Fruit fly (Drosophila melanogaster) whole organism, pupa: ENCODE measurements around the gene CG10973.

Experiments
- CG10348 ChIP-seq: fragments of 200-800 bp; sonication (Bioruptor generic); IDR thresholded peaks from 2 replicates; pipeline ENCODE4 v1.3.6; 2022; ENCODE audit warnings: missing biosample characterization, missing genetic modification characterization
- CG12605 ChIP-seq: fragments of 200-800 bp; sonication (Bioruptor generic); IDR thresholded peaks from 2 replicates; pipeline ENCODE4 v1.3.6; 2022; ENCODE audit warnings: missing biosample characterization, missing genetic modification characterization
- CG14655 ChIP-seq: fragments of 200-800 bp; sonication (Bioruptor generic); optimal IDR thresholded peaks from 3 replicates; lab custom pipeline; 2017; ENCODE audit warnings: mild to moderate bottlenecking, missing biosample characterization, missing genetic modification reagents, missing genetic modification characterization
- CG15710 ChIP-seq: fragments of 200-800 bp; sonication (Bioruptor generic); optimal IDR thresholded peaks from 2 replicates; lab custom pipeline; 2018; ENCODE audit warnings: missing biosample characterization, mild to moderate bottlenecking, missing genetic modification characterization, moderate library complexity
- CG34367 ChIP-seq: fragments of 200-800 bp; sonication (Bioruptor generic); optimal IDR thresholded peaks from 2 replicates; lab custom pipeline; 2018; ENCODE audit warnings: missing biosample characterization, mild to moderate bottlenecking, missing genetic modification characterization
- CG4496 ChIP-seq: fragments of 200-800 bp; sonication (Bioruptor generic); IDR thresholded peaks from 3 replicates; pipeline ENCODE4 v1.3.6; 2022; ENCODE audit warnings: missing biosample characterization, missing genetic modification characterization
- CG8159 ChIP-seq: fragments of 200-800 bp; sonication (Bioruptor generic); optimal IDR thresholded peaks from 3 replicates; lab custom pipeline; 2018; ENCODE audit warnings: missing biosample characterization, mild to moderate bottlenecking, missing genetic modification characterization, moderate library complexity
- CG9948 ChIP-seq: fragments of 200-800 bp; sonication (Bioruptor generic); optimal IDR thresholded peaks from 2 replicates; lab custom pipeline; 2018; ENCODE audit warnings: missing biosample characterization, mild to moderate bottlenecking, missing genetic modification characterization, moderate library complexity
- D1 ChIP-seq: fragments of 200-800 bp; sonication (Bioruptor generic); optimal IDR thresholded peaks from 2 replicates; lab custom pipeline; 2018; ENCODE audit warnings: missing biosample characterization, mild to moderate bottlenecking, missing genetic modification characterization, moderate library complexity
- EcR ChIP-seq: fragments of 200-800 bp; sonication (Bioruptor generic); optimal IDR thresholded peaks from 3 replicates; lab custom pipeline; 2019; ENCODE audit warnings: missing biosample characterization, missing genetic modification characterization, mild to moderate bottlenecking, moderate library complexity, missing genetic modification reagents
- Pif1A ChIP-seq: fragments of 200-800 bp; sonication (Bioruptor generic); optimal IDR thresholded peaks from 3 replicates; lab custom pipeline; 2016; ENCODE audit warnings: missing biosample characterization, missing genetic modification characterization
- Snoo ChIP-seq: fragments of 200-800 bp; sonication (Bioruptor generic); optimal IDR thresholded peaks from 3 replicates; lab custom pipeline; 2017; ENCODE audit warnings: missing biosample characterization, mild to moderate bottlenecking, missing genetic modification characterization, inconsistent platforms
- fd96Ca ChIP-seq: fragments of 200-800 bp; sonication (Bioruptor generic); IDR thresholded peaks from 3 replicates; pipeline ENCODE4 v1.3.6; 2022; ENCODE audit warnings: missing biosample characterization, missing genetic modification characterization
- gl ChIP-seq: fragments of 200-800 bp; sonication (Bioruptor generic); optimal IDR thresholded peaks from 2 replicates; lab custom pipeline; 2018; ENCODE audit warnings: missing biosample characterization, mild to moderate bottlenecking, missing genetic modification characterization

DNA sequence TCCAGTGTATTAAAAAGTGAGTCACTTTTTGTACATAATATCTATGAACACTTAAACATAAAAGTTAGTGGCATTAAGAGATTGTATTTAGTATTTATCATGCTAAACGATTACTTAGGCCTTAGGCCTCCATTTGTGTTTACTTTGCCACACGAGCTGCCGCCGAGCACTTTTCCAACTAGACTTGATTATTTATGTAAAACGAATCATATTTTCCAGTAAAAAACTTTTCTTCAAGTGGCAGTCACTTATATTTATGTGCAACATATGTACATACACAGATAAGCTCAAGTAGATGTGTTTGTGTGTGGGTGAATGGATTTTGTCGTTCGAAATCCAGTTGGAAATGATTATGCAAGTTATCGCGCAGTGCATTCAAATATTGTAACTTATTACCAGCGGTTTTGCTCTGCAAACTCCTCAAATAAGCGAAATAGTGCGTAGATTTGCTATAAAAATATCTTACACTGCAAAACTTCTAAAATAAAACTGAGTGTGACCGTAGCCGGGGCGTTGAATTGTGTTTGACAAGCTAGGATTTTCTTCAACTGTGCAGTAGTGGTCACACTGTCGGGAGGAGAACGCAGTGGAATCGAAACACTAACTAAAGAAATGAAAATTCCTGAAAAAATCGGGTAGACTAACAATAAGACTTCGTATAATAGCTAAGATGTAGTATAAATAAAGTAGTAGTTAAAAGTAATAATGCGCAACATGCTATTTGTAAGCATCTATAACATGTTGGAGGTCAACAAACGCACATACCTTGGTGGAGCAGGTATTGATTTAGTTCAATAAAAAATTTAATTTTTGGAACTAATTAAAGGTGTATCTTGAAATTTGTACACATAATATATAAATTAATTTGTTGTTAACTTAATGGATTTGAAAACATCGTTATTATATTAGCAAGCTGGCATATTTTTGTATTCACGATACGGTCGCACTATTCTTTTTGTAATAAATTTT is 4.7 kb downstream of the CG10973 start, which contains the start of the genes Klc and CG10984:
- TF ChIP-seq D1 (tag; lab: Kevin White, UChicago) (no peak), gl (tag; lab: Kevin White, UChicago) (peak; percentile 54), Pif1A (GFP tag; lab: Kevin White, UChicago) (peak; percentile 90), CG4496 (GFP tag; lab: Robert Waterston, UW) (peak; percentile 97), CG14655 (GFP tag; lab: Kevin White, UChicago) (no peak), fd96Ca (GFP tag; lab: Robert Waterston, UW) (no peak), Snoo (peak; percentile 65), CG12605 (GFP tag; lab: Robert Waterston, UW) (no peak), CG10348 (no peak), CG9948 (tag; lab: Kevin White, UChicago) (peak; percentile 71), CG15710 (tag; lab: Kevin White, UChicago) (peak; percentile 80), CG8159 (tag; lab: Kevin White, UChicago) (peak; percentile 87), CG34367 (tag; lab: Kevin White, UChicago) (no peak), EcR (GFP tag; lab: Kevin White, UChicago) (no peak)
